Worm (Caenorhabditis elegans): ENCODE measurements around the gene K10H10.12.

ce11 chrII:14523070-14523572 lies 17.0 kb upstream of the K10H10.12 start, which contains the start of gene btb-20:
- no peak for TF ChIP-seq tbx-2 (tag; optimal IDR thresholded peaks at IDR 0.05)
- no peak for TF ChIP-seq lin-39 (tag; optimal IDR thresholded peaks at IDR 0.05)
- no peak for TF ChIP-seq nhr-12 (tag; optimal IDR thresholded peaks at IDR 0.05)
- TF ChIP-seq nhr-11 (tag; optimal IDR thresholded peaks at IDR 0.05), result no peak
- TF ChIP-seq ces-1 (GFP tag; optimal IDR thresholded peaks at IDR 0.05), result no peak
- no peak for TF ChIP-seq snpc-4 (tag; optimal IDR thresholded peaks at IDR 0.05)
- TF ChIP-seq nhr-237 (tag; optimal IDR thresholded peaks at IDR 0.05), result no peak
- no peak for TF ChIP-seq aly-2 (tag; optimal IDR thresholded peaks at IDR 0.05)
